Worm (Caenorhabditis elegans): ENCODE results near the gene Y66D12A.24.

- TF ChIP-seq unc-39 (tag; optimal IDR thresholded peaks at IDR 0.05) (no peak), tbx-8 (GFP tag; optimal IDR thresholded peaks at IDR 0.05) (no peak), unc-62 (GFP tag; optimal IDR thresholded peaks at IDR 0.05) (no peak), snpc-4 (tag; optimal IDR thresholded peaks at IDR 0.05) (no peak), ces-1 (GFP tag; optimal IDR thresholded peaks at IDR 0.05) (no peak), ztf-11 (tag; optimal IDR thresholded peaks at IDR 0.05) (no peak), pha-4 (tag; optimal IDR thresholded peaks at IDR 0.05) (no peak), M03D4.4 (tag; optimal IDR thresholded peaks at IDR 0.05) (no peak), nhr-76 (tag; optimal IDR thresholded peaks at IDR 0.05) (no peak), elt-3 (tag; optimal IDR thresholded peaks at IDR 0.05) (no peak), cnd-1 (tag; optimal IDR thresholded peaks at IDR 0.05) (no peak), mep-1 (tag; optimal IDR thresholded peaks at IDR 0.05) (no peak), blmp-1 (tag; optimal IDR thresholded peaks at IDR 0.05) (no peak), ceh-43 (GFP tag; optimal IDR thresholded peaks at IDR 0.05) (no peak)
These were observed 14.2 kb downstream of the Y66D12A.24 start for ce11 chrIII:11510826-11511225.

All from whole organism, mixed stage, embryonic.